Worm (Caenorhabditis elegans): ENCODE measurements around the gene F23F1.4.
A peak's percentile ranks its signal among the peaks of the same experiment; 100 is the strongest.

Gene F23F1.4

ce11 chrII:24559-24998 lies 3.6 kb downstream of the F23F1.4 start, which contains the start of gene enee-1 (continued):
- no peak for TF ChIP-seq sem-2 (GFP tag; optimal IDR thresholded peaks at IDR 0.05)

- TF ChIP-seq ztf-11 (tag; optimal IDR thresholded peaks at IDR 0.05) = no peak
- no peak for TF ChIP-seq snpc-4 (tag; optimal IDR thresholded peaks at IDR 0.05)
- no peak for TF ChIP-seq mep-1 (tag; optimal IDR thresholded peaks at IDR 0.05)
- no peak for TF ChIP-seq unc-39 (tag; optimal IDR thresholded peaks at IDR 0.05)
- no peak for TF ChIP-seq ceh-43 (GFP tag; optimal IDR thresholded peaks at IDR 0.05)
- no peak for TF ChIP-seq elt-1 (tag; optimal IDR thresholded peaks at IDR 0.05; ENCODE audit: borderline replicate concordance, insufficient read depth)
- TF ChIP-seq sem-2 (GFP tag; optimal IDR thresholded peaks at IDR 0.05) = no peak
These were observed 4.5 kb downstream of the F23F1.4 start for ce11 chrII:23739-24138.

- no peak for TF ChIP-seq flh-1 (GFP tag; optimal IDR thresholded peaks at IDR 0.05)
- no peak for TF ChIP-seq ceh-39 (tag; optimal IDR thresholded peaks at IDR 0.05)
- TF ChIP-seq hlh-1 (tag; optimal IDR thresholded peaks at IDR 0.05) = no peak
- no peak for TF ChIP-seq lsy-2 (tag; optimal IDR thresholded peaks at IDR 0.05)
- no peak for TF ChIP-seq bed-3 (GFP tag; optimal IDR thresholded peaks at IDR 0.05)
- no peak for TF ChIP-seq blmp-1 (tag; optimal IDR thresholded peaks at IDR 0.05)
- no peak for TF ChIP-seq snpc-4 (tag; optimal IDR thresholded peaks at IDR 0.05)
- no peak for TF ChIP-seq sptf-1 (tag; optimal IDR thresholded peaks at IDR 0.05)
- no peak for TF ChIP-seq mls-2 (tag; optimal IDR thresholded peaks at IDR 0.05)
- no peak for TF ChIP-seq M03D4.4 (tag; optimal IDR thresholded peaks at IDR 0.05)
- TF ChIP-seq drap-1 (GFP tag; optimal IDR thresholded peaks at IDR 0.05) = no peak
These were observed 5.2 kb downstream of the F23F1.4 start, which contains the start of gene sqt-2 for ce11 chrII:23025-23424. sqt-2 (plus strand) TSS chrII:23325.

ce11 chrII:21953-22352 lies 6.3 kb downstream of the F23F1.4 start:
- TF ChIP-seq mls-2 (tag; optimal IDR thresholded peaks at IDR 0.05) = no peak
- TF ChIP-seq flh-1 (GFP tag; optimal IDR thresholded peaks at IDR 0.05) = no peak
- no peak for TF ChIP-seq mep-1 (tag; optimal IDR thresholded peaks at IDR 0.05)
- TF ChIP-seq ztf-11 (tag; optimal IDR thresholded peaks at IDR 0.05) = no peak
- no peak for TF ChIP-seq nhr-2 (tag; optimal IDR thresholded peaks at IDR 0.05)
- no peak for TF ChIP-seq tbx-8 (GFP tag; optimal IDR thresholded peaks at IDR 0.05)
- TF ChIP-seq cnd-1 (tag; optimal IDR thresholded peaks at IDR 0.05) = no peak

- no peak for TF ChIP-seq hlh-1 (tag; optimal IDR thresholded peaks at IDR 0.05)
- TF ChIP-seq mls-2 (tag; optimal IDR thresholded peaks at IDR 0.05) = no peak
- no peak for TF ChIP-seq nhr-12 (tag; optimal IDR thresholded peaks at IDR 0.05)
- TF ChIP-seq flh-1 (GFP tag; optimal IDR thresholded peaks at IDR 0.05) = no peak
- no peak for TF ChIP-seq zip-8 (tag; optimal IDR thresholded peaks at IDR 0.05)
- no peak for TF ChIP-seq drap-1 (GFP tag; optimal IDR thresholded peaks at IDR 0.05)
- no peak for TF ChIP-seq cnd-1 (tag; optimal IDR thresholded peaks at IDR 0.05)
- TF ChIP-seq unc-39 (tag; optimal IDR thresholded peaks at IDR 0.05) = no peak
- no peak for TF ChIP-seq sptf-1 (tag; optimal IDR thresholded peaks at IDR 0.05)
- no peak for TF ChIP-seq ceh-39 (tag; optimal IDR thresholded peaks at IDR 0.05)
- no peak for TF ChIP-seq ceh-83 (GFP tag; optimal IDR thresholded peaks at IDR 0.05)
- TF ChIP-seq unc-120 (tag; optimal IDR thresholded peaks at IDR 0.05; ENCODE audit: poor library complexity, severe bottlenecking) = no peak
- no peak for TF ChIP-seq nhr-28 (tag; optimal IDR thresholded peaks at IDR 0.05)
- no peak for TF ChIP-seq unc-62 (GFP tag; optimal IDR thresholded peaks at IDR 0.05)
These were observed 9.0 kb downstream of the F23F1.4 start, which contains the start of gene gmeb-1 for ce11 chrII:19238-19637. gmeb-1 (plus strand) TSS chrII:19538.

- no peak for TF ChIP-seq flh-1 (GFP tag; optimal IDR thresholded peaks at IDR 0.05)
- no peak for TF ChIP-seq unc-39 (tag; optimal IDR thresholded peaks at IDR 0.05)
- TF ChIP-seq lin-32 (GFP tag; optimal IDR thresholded peaks at IDR 0.05) = no peak
- TF ChIP-seq sptf-1 (tag; optimal IDR thresholded peaks at IDR 0.05) = peak; percentile 66
- TF ChIP-seq nhr-237 (tag; optimal IDR thresholded peaks at IDR 0.05) = peak; percentile 10
- peak; percentile 44 for TF ChIP-seq mls-2 (tag; optimal IDR thresholded peaks at IDR 0.05)
- TF ChIP-seq ztf-11 (tag; optimal IDR thresholded peaks at IDR 0.05) = peak; percentile 52
- peak; percentile 59 for TF ChIP-seq M03D4.4 (tag; optimal IDR thresholded peaks at IDR 0.05)
- TF ChIP-seq unc-120 (tag; optimal IDR thresholded peaks at IDR 0.05; ENCODE audit: poor library complexity, severe bottlenecking) = peak; percentile 69
- peak; percentile 60 for TF ChIP-seq mep-1 (tag; optimal IDR thresholded peaks at IDR 0.05)
- TF ChIP-seq pha-4 (tag; optimal IDR thresholded peaks at IDR 0.05) = peak; percentile 45
- TF ChIP-seq drap-1 (GFP tag; optimal IDR thresholded peaks at IDR 0.05) = peak; percentile 63
- TF ChIP-seq sem-2 (GFP tag; optimal IDR thresholded peaks at IDR 0.05) = no peak
- TF ChIP-seq lsy-2 (tag; optimal IDR thresholded peaks at IDR 0.05) = no peak
These were observed 9.4 kb downstream of the F23F1.4 start for ce11 chrII:18787-19186.
